Worm (Caenorhabditis elegans): ENCODE results near the gene R08D7.5.

The R08D7.5 gene

ce11 chrIII:8961993-8962392 lies 11.9 kb upstream of the R08D7.5 start, which contains the start of gene grl-25 (continued):
- TF ChIP-seq pha-4 (tag; optimal IDR thresholded peaks at IDR 0.05) = no peak

ce11 chrIII:8962475-8962874 lies 11.5 kb upstream of the R08D7.5 start:
- TF ChIP-seq ceh-27 (GFP tag; optimal IDR thresholded peaks at IDR 0.05) (no peak), lin-35 (GFP tag; optimal IDR thresholded peaks at IDR 0.05) (no peak), aptf-2 (GFP tag; conservative IDR thresholded peaks at IDR 0.05) (no peak), dpff-1 (tag; optimal IDR thresholded peaks at IDR 0.05) (no peak), T07F8.4 (tag; optimal IDR thresholded peaks at IDR 0.05) (no peak), nfyb-1 (GFP tag; IDR thresholded peaks at IDR 0.05) (0 out of 2 replicates have a peak, but pooled peaks have one; percentile 54), T26A5.8 (tag; optimal IDR thresholded peaks at IDR 0.05) (no peak), xnd-1 (tag; optimal IDR thresholded peaks at IDR 0.05) (no peak), mcd-1 (GFP tag; IDR thresholded peaks at IDR 0.05) (peak; percentile 60; the same call in 1 of the 2 replicates), zfh-2 (GFP tag; conservative IDR thresholded peaks at IDR 0.05) (peak; percentile 93), F39B2.1 (GFP tag; IDR thresholded peaks at IDR 0.05) (no peak), B0336.3 (GFP tag; IDR thresholded peaks at IDR 0.05) (no peak), nfya-2 (GFP tag; IDR thresholded peaks at IDR 0.05) (no peak), egrh-3 (GFP tag; IDR thresholded peaks at IDR 0.05) (peak; percentile 99), pbrm-1 (GFP tag; IDR thresholded peaks at IDR 0.05) (0 out of 2 replicates have a peak, but pooled peaks have one; percentile 20), egl-18 (GFP tag; IDR thresholded peaks at IDR 0.05) (no peak)

DNA sequence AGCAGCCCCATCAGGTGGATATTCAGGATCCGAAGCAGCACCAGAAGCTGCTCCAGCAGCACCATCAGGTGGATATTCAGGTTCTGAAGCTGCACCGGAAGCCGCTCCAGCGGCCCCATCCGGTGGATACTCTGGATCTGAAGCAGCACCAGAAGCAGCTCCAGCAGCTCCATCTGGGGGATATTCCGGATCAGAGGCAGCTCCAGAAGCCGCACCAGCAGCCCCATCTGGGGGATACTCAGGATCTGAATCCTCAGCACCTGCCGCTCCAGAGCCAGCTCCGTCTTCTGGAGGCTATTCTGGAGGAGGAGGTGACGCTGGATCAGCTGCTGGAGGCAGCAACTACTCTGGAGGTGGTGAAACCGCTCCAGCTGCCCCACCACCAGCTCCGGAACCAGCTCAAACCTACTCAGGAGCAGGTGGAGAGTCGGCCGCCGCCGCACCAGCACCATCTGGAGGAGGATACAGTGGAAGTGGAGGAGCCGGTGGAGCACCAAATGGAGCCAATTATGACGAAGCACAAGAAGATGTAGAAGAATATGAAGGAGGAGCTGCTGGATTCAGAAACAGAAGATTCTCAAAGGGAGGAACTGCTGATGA lies 9.1 kb upstream of the R08D7.5 start:
- TF ChIP-seq egrh-3 (GFP tag; IDR thresholded peaks at IDR 0.05) = peak; percentile 94
- TF ChIP-seq let-607 (tag; optimal IDR thresholded peaks at IDR 0.05) = no peak
- TF ChIP-seq zfh-2 (GFP tag; conservative IDR thresholded peaks at IDR 0.05) = peak; percentile 84

DNA sequence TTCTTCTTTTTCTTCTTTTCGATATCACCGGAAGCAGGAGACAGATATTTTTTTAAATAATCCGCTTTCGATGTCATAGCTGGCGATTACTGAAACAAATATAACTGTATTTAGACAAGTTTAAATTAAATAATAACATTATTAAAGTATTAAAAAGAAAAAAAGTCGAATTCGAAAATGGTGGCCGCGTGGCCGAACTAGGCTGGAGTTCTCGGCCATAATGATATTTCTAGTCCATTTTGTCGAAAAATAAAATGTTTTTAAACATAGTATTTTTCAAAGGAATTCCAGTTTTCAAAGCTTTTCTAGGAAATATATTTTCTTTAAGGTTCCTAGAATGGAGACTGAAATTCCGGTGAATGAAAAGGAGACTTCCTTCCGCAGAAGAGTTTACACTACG lies 6.3 kb upstream of the R08D7.5 start, which contains the start of the genes bud-13 and rpap-2:
Gene bud-13, minus strand, starts transcription at position 89 of the 400 bp plus-strand sequence.
Gene rpap-2, plus strand, starts transcription at position 329 of the 400 bp plus-strand sequence.
- TF ChIP-seq snpc-3.4 (tag; optimal IDR thresholded peaks at IDR 0.05) (no peak), unc-130 (GFP tag; optimal IDR thresholded peaks at IDR 0.05) (peak; percentile 26)

ce11 chrIII:8971255-8972020 lies 2.5 kb upstream of the R08D7.5 start, which contains the start of the genes eif-3.D and R08D7.4:
eif-3.D (minus strand) TSS chrIII:8971578.
R08D7.4 (plus strand) TSS chrIII:8971892.
- TF ChIP-seq F33H1.4 (GFP tag; IDR thresholded peaks at IDR 0.05) = peak; percentile 48
- peak; percentile 33 for TF ChIP-seq dpl-1 (GFP tag; optimal IDR thresholded peaks at IDR 0.05)
- peak; percentile 42 for TF ChIP-seq mcd-1 (GFP tag; IDR thresholded peaks at IDR 0.05)
- no peak for TF ChIP-seq pha-4 (tag; optimal IDR thresholded peaks at IDR 0.05)
- no peak for TF ChIP-seq madf-3 (GFP tag; IDR thresholded peaks at IDR 0.05)
- peak; percentile 38 for TF ChIP-seq lin-40 (tag; optimal IDR thresholded peaks at IDR 0.05)
- peak; percentile 65 for TF ChIP-seq lin-54 (GFP tag; optimal IDR thresholded peaks at IDR 0.05)
- TF ChIP-seq zfh-2 (GFP tag; conservative IDR thresholded peaks at IDR 0.05) = no peak
- TF ChIP-seq rec-8 (tag; optimal IDR thresholded peaks at IDR 0.05) = no peak
- TF ChIP-seq snpc-3.4 (tag; optimal IDR thresholded peaks at IDR 0.05) = peak; percentile 36
- peak; percentile 0 for TF ChIP-seq snpc-4 (GFP tag; optimal IDR thresholded peaks at IDR 0.05)
- TF ChIP-seq snpc-4 (tag; optimal IDR thresholded peaks at IDR 0.05) = peak in 3 of 4 experiments; percentile 12 to 61 (median 20)
- TF ChIP-seq C17E4.6 (GFP tag; IDR thresholded peaks at IDR 0.05) = no peak
- TF ChIP-seq nfya-2 (GFP tag; IDR thresholded peaks at IDR 0.05) = no peak
- peak; percentile 37 for TF ChIP-seq tbp1 (GFP tag; optimal IDR thresholded peaks at IDR 0.05)
- no peak for TF ChIP-seq mel-28 (tag; optimal IDR thresholded peaks at IDR 0.05; ENCODE audit: borderline replicate concordance)
- no peak for TF ChIP-seq sptf-2 (GFP tag; optimal IDR thresholded peaks at IDR 0.05)
- peak; percentile 3 for TF ChIP-seq efl-1 (GFP tag; optimal IDR thresholded peaks at IDR 0.05)
- no peak for TF ChIP-seq cebp-2 (GFP tag; IDR thresholded peaks at IDR 0.05)
- TF ChIP-seq ceh-91 (GFP tag; IDR thresholded peaks at IDR 0.05) = no peak
- no peak for TF ChIP-seq zim-3 (tag; optimal IDR thresholded peaks at IDR 0.05)
- peak; percentile 33 for TF ChIP-seq snpc-1.3 (tag; optimal IDR thresholded peaks at IDR 0.05; ENCODE audit: insufficient read depth)
- TF ChIP-seq hlh-26 (GFP tag; conservative IDR thresholded peaks at IDR 0.05) = no peak
